Fruit fly (Drosophila melanogaster) whole organism, embryonic: ENCODE measurements around the gene spidey.

Experiments used
- Asciz ChIP-seq: fragments of 200-800 bp; sonication (Bioruptor generic); optimal IDR thresholded peaks from 2 replicates; lab custom pipeline; 2017; ENCODE audit warnings: missing biosample characterization, mild to moderate bottlenecking, missing genetic modification characterization, missing genetic modification reagents
- Atf6 ChIP-seq: fragments of 200-800 bp; sonication (Bioruptor generic); IDR thresholded peaks from 2 replicates; pipeline ENCODE4 v1.3.6; 2022; ENCODE audit warnings: missing biosample characterization, missing genetic modification characterization
- Bteb2 ChIP-seq: fragments of 200-800 bp; sonication (Bioruptor generic); optimal IDR thresholded peaks from 2 replicates; lab custom pipeline; 2016; ENCODE audit warnings: missing biosample characterization, missing genetic modification characterization
- CG10267 ChIP-seq: fragments of 200-800 bp; sonication (Bioruptor generic); optimal IDR thresholded peaks from 2 replicates; lab custom pipeline; 2018; ENCODE audit warnings: missing biosample characterization, mild to moderate bottlenecking, missing genetic modification characterization, moderate library complexity
- CG14860 ChIP-seq: fragments of 200-800 bp; sonication (Bioruptor generic); IDR thresholded peaks from 3 replicates; pipeline ENCODE4 v1.3.6; 2022; ENCODE audit warnings: missing biosample characterization, missing genetic modification characterization; ENCODE audit not compliant: partially characterized antibody
- CG15073 ChIP-seq: fragments of 200-800 bp; sonication (Bioruptor generic); optimal IDR thresholded peaks from 2 replicates; lab custom pipeline; 2016; ENCODE audit warnings: missing biosample characterization, missing genetic modification characterization
- CG15601 ChIP-seq: fragments of 200-800 bp; sonication (Bioruptor generic); optimal IDR thresholded peaks from 3 replicates; lab custom pipeline; 2019; ENCODE audit warnings: missing biosample characterization, mild to moderate bottlenecking, missing genetic modification characterization, moderate library complexity
- CG18011 ChIP-seq: fragments of 200-800 bp; sonication (Bioruptor generic); optimal IDR thresholded peaks from 2 replicates; lab custom pipeline; 2017; ENCODE audit warnings: missing biosample characterization, missing genetic modification characterization, mild to moderate bottlenecking, moderate library complexity, missing genotype
- CG2120 ChIP-seq: fragments of 200-800 bp; sonication (Bioruptor generic); optimal IDR thresholded peaks from 3 replicates; lab custom pipeline; 2016; ENCODE audit warnings: missing biosample characterization, missing genetic modification characterization
- CG2129 ChIP-seq: fragments of 200-800 bp; sonication (Bioruptor generic); IDR thresholded peaks from 2 replicates; pipeline ENCODE4 v1.3.6; 2022; ENCODE audit warnings: missing biosample characterization, missing genetic modification characterization; ENCODE audit not compliant: partially characterized antibody
- CG2712 ChIP-seq: fragments of 200-800 bp; optimal IDR thresholded peaks from 3 replicates; lab custom pipeline; 2019; ENCODE audit warnings: missing biosample characterization, mild to moderate bottlenecking, missing genetic modification characterization, moderate library complexity
- CG31224 ChIP-seq: fragments of 200-800 bp; sonication (Bioruptor generic); IDR thresholded peaks from 2 replicates; pipeline ENCODE4 v1.3.6; 2022; ENCODE audit warnings: missing biosample characterization, missing genetic modification characterization
- CG31441 ChIP-seq: fragments of 200-800 bp; sonication (Bioruptor generic); IDR thresholded peaks from 2 replicates; pipeline ENCODE4 v1.3.6; 2022; ENCODE audit warnings: missing biosample characterization, missing genetic modification characterization
- CG32767 ChIP-seq: fragments of 200-800 bp; sonication (Bioruptor generic); IDR thresholded peaks from 2 replicates; pipeline ENCODE4 v1.3.6; 2022; ENCODE audit warnings: missing biosample characterization, missing genetic modification characterization
- CG32772 ChIP-seq: fragments of 200-800 bp; sonication (Bioruptor generic); IDR thresholded peaks from 2 replicates; pipeline ENCODE4 v1.3.6; 2022; ENCODE audit warnings: missing biosample characterization, missing genetic modification characterization
- CG5180 ChIP-seq: fragments of 200-800 bp; sonication (Bioruptor generic); optimal IDR thresholded peaks from 3 replicates; lab custom pipeline; 2017; ENCODE audit warnings: missing biosample characterization, missing genetic modification characterization, mild to moderate bottlenecking, moderate library complexity, missing genetic modification reagents
- CG7271 ChIP-seq: fragments of 200-800 bp; sonication (Bioruptor generic); optimal IDR thresholded peaks from 2 replicates; lab custom pipeline; 2018; ENCODE audit warnings: missing biosample characterization, mild to moderate bottlenecking, missing genetic modification characterization, moderate library complexity
- CG7372 ChIP-seq: fragments of 200-800 bp; sonication (Bioruptor generic); IDR thresholded peaks from 2 replicates; pipeline ENCODE4 v1.3.6; 2022; ENCODE audit warnings: missing biosample characterization, missing genetic modification characterization
- CG8924 ChIP-seq: fragments of 200-800 bp; optimal IDR thresholded peaks from 3 replicates; lab custom pipeline; 2019; ENCODE audit warnings: missing biosample characterization, mild to moderate bottlenecking, missing genetic modification characterization, moderate library complexity
- CG9437 ChIP-seq: fragments of 200-800 bp; sonication (Bioruptor generic); optimal IDR thresholded peaks from 2 replicates; lab custom pipeline; 2018; ENCODE audit warnings: missing biosample characterization, mild to moderate bottlenecking, missing genetic modification characterization
- CG9817 ChIP-seq: fragments of 200-800 bp; sonication (Bioruptor generic); optimal IDR thresholded peaks from 2 replicates; lab custom pipeline; 2018; ENCODE audit warnings: missing biosample characterization, mild to moderate bottlenecking, missing genetic modification characterization, moderate library complexity
- D19B ChIP-seq: fragments of 200-800 bp; sonication (Bioruptor generic); optimal IDR thresholded peaks from 2 replicates; lab custom pipeline; 2017; ENCODE audit warnings: missing biosample characterization, mild to moderate bottlenecking, missing genetic modification characterization
- ERR ChIP-seq: fragments of 200-800 bp; sonication (Bioruptor generic); optimal IDR thresholded peaks from 2 replicates; lab custom pipeline; 2016; ENCODE audit warnings: missing biosample characterization, missing genetic modification characterization
- HLH4C ChIP-seq: fragments of 200-800 bp; sonication (Bioruptor generic); IDR thresholded peaks from 3 replicates; pipeline ENCODE4 v1.3.6; 2022; ENCODE audit warnings: missing biosample characterization, missing genetic modification characterization; ENCODE audit not compliant: partially characterized antibody
- HLH54F ChIP-seq: fragments of 200-800 bp; sonication (Bioruptor generic); optimal IDR thresholded peaks from 3 replicates; lab custom pipeline; 2016; ENCODE audit warnings: missing biosample characterization, missing genetic modification characterization
- Med ChIP-seq: fragments of 200-800 bp; sonication (Bioruptor generic); peaks from one replicate; lab custom pipeline; 2016; ENCODE audit warnings: missing biosample characterization, missing genetic modification characterization, mild to moderate bottlenecking, inconsistent platforms, moderate library complexity
- Vsx1 ChIP-seq: fragments of 200-800 bp; sonication (Bioruptor generic); optimal IDR thresholded peaks from 2 replicates; lab custom pipeline; 2017; ENCODE audit warnings: missing biosample characterization, mild to moderate bottlenecking, missing genetic modification characterization, missing genetic modification reagents
- abd-A ChIP-seq: fragments of 200-800 bp; sonication (Bioruptor generic); optimal IDR thresholded peaks from 3 replicates; lab custom pipeline; 2019; ENCODE audit warnings: missing biosample characterization, mild to moderate bottlenecking, missing genetic modification characterization, moderate library complexity
- bigmax ChIP-seq: fragments of 200-800 bp; sonication (Bioruptor generic); optimal IDR thresholded peaks from 2 replicates; lab custom pipeline; 2018; ENCODE audit warnings: missing biosample characterization, mild to moderate bottlenecking, missing genetic modification characterization
- br ChIP-seq: fragments of >200 bp; optimal IDR thresholded peaks from 2 replicates; lab custom pipeline; 2017
- cad ChIP-seq: fragments of >200 bp; optimal IDR thresholded peaks from 2 replicates; lab custom pipeline; 2017; ENCODE audit warnings: missing biosample characterization, missing genetic modification characterization
- corto ChIP-seq: fragments of 200-800 bp; sonication (Bioruptor generic); optimal IDR thresholded peaks from 2 replicates; lab custom pipeline; 2016; ENCODE audit warnings: missing biosample characterization, mild to moderate bottlenecking, missing genetic modification characterization, moderate library complexity
- dysf ChIP-seq: fragments of 200-800 bp; sonication (Bioruptor generic); IDR thresholded peaks from 3 replicates; pipeline ENCODE4 v1.3.6; 2022; ENCODE audit warnings: missing biosample characterization, missing genetic modification characterization
- fd96Cb ChIP-seq: fragments of 200-800 bp; sonication (Bioruptor generic); optimal IDR thresholded peaks from 2 replicates; lab custom pipeline; 2018; ENCODE audit warnings: missing biosample characterization, mild to moderate bottlenecking, missing genetic modification characterization, moderate library complexity
- ftz-f1 ChIP-seq: fragments of 200-800 bp; sonication (Bioruptor generic); optimal IDR thresholded peaks from 2 replicates; lab custom pipeline; 2016; ENCODE audit warnings: missing biosample characterization, missing genetic modification characterization
- gem ChIP-seq: fragments of 200-800 bp; sonication (Bioruptor generic); optimal IDR thresholded peaks from 2 replicates; lab custom pipeline; 2019; ENCODE audit warnings: missing biosample characterization, mild to moderate bottlenecking, missing genetic modification characterization, moderate library complexity
- gfzf ChIP-seq: fragments of 200-800 bp; sonication (Bioruptor generic); optimal IDR thresholded peaks from 2 replicates; lab custom pipeline; 2016; ENCODE audit warnings: missing biosample characterization, mild to moderate bottlenecking, missing genetic modification characterization, moderate library complexity
- jing ChIP-seq: fragments of 200-800 bp; sonication (Bioruptor generic); optimal IDR thresholded peaks from 2 replicates; lab custom pipeline; 2018; ENCODE audit warnings: missing biosample characterization, mild to moderate bottlenecking, missing genetic modification characterization
- ken ChIP-seq: fragments of 200-800 bp; sonication (Bioruptor generic); IDR thresholded peaks from 3 replicates; pipeline ENCODE4 v1.3.6; 2022; ENCODE audit warnings: missing biosample characterization, missing genetic modification characterization
- klu ChIP-seq: fragments of 200-800 bp; sonication (Bioruptor generic); IDR thresholded peaks from 2 replicates; pipeline ENCODE4 v1.3.6; 2022; ENCODE audit warnings: missing biosample characterization, missing genetic modification characterization
- lmd ChIP-seq: fragments of 200-800 bp; sonication (Bioruptor generic); IDR thresholded peaks from 2 replicates; pipeline ENCODE4 v1.3.6; 2022; ENCODE audit warnings: missing biosample characterization, missing genetic modification characterization
- oc ChIP-seq: fragments of 200-800 bp; sonication (Bioruptor generic); optimal IDR thresholded peaks from 2 replicates; lab custom pipeline; 2018; ENCODE audit warnings: missing biosample characterization, mild to moderate bottlenecking, missing genetic modification characterization, moderate library complexity
- otp ChIP-seq: fragments of 200-800 bp; sonication (Bioruptor generic); IDR thresholded peaks from 3 replicates; pipeline ENCODE4, ENCODE4 v1.3.6; 2022; ENCODE audit warnings: missing biosample characterization, missing genetic modification characterization
- pros ChIP-seq: fragments of 200-800 bp; sonication (Bioruptor generic); optimal IDR thresholded peaks from 3 replicates; lab custom pipeline; 2019; ENCODE audit warnings: missing biosample characterization, mild to moderate bottlenecking, missing genetic modification characterization, moderate library complexity
- sc ChIP-seq, 3 experiments: fragments of >200 bp in 2 of 3; fragments of 200-800 bp in 1 of 3; sonication (Bioruptor generic) in 1 of 3; optimal IDR thresholded peaks; 2 replicates in 2 of 3; 3 replicates in 1 of 3; lab custom pipeline; 2017; ENCODE audit warnings: mild to moderate bottlenecking in 1 of 3, missing biosample characterization in 1 of 3, missing genetic modification characterization in 1 of 3, missing genetic modification reagents in 1 of 3
- sisA ChIP-seq: fragments of 200-800 bp; sonication (Bioruptor generic); IDR thresholded peaks from 2 replicates; pipeline ENCODE4 v1.3.6; 2022; ENCODE audit warnings: missing biosample characterization, missing genetic modification characterization
- sna ChIP-seq: fragments of 200-800 bp; sonication (Bioruptor generic); IDR thresholded peaks from 2 replicates; pipeline ENCODE4 v1.3.6; 2022; ENCODE audit warnings: missing biosample characterization, missing genetic modification characterization; ENCODE audit not compliant: partially characterized antibody
- tin ChIP-seq: fragments of 200-800 bp; sonication (Bioruptor generic); optimal IDR thresholded peaks from 3 replicates; lab custom pipeline; 2016; ENCODE audit warnings: missing biosample characterization, missing genetic modification characterization
- tll ChIP-seq, 2 experiments: fragments of 200-800 bp in 1 of 2; fragments of >200 bp in 1 of 2; sonication (Bioruptor generic) in 1 of 2; optimal IDR thresholded peaks; 2 replicates each; lab custom pipeline; 2017 to 2019; ENCODE audit warnings: missing biosample characterization in 2 of 2, missing genetic modification characterization in 2 of 2, mild to moderate bottlenecking in 1 of 2, moderate library complexity in 1 of 2
- toy ChIP-seq: fragments of 200-800 bp; sonication (Bioruptor generic); IDR thresholded peaks from 2 replicates; pipeline ENCODE4 v1.3.6; 2022; ENCODE audit warnings: missing biosample characterization, missing genetic modification characterization
- trem ChIP-seq: fragments of 200-800 bp; optimal IDR thresholded peaks from 3 replicates; lab custom pipeline; 2019; ENCODE audit warnings: missing biosample characterization, mild to moderate bottlenecking, missing genetic modification characterization, moderate library complexity

Gene spidey

dm6 chrX:7938482-7938804 is 29.7 kb downstream of the spidey start (continued):
- TF ChIP-seq CG32772 (GFP tag; lab: Robert Waterston, UW): no peak
- no peak for TF ChIP-seq ken (GFP tag; lab: Robert Waterston, UW)
- TF ChIP-seq CG31441: no peak
- TF ChIP-seq abd-A (tag; lab: Kevin White, UChicago): no peak
- no peak for TF ChIP-seq CG31224 (GFP tag; lab: Robert Waterston, UW)
- TF ChIP-seq sisA (GFP tag; lab: Robert Waterston, UW): no peak
- TF ChIP-seq CG18011 (GFP tag; lab: Kevin White, UChicago): no peak
- peak; percentile 14 for TF ChIP-seq CG8924 (tag; lab: Kevin White, UChicago)
- 0 out of 2 replicates have a peak, but pooled peaks have one; percentile 3 for TF ChIP-seq klu (GFP tag; lab: Robert Waterston, UW)
- no peak for TF ChIP-seq trem (tag; lab: Kevin White, UChicago)
- no peak for TF ChIP-seq CG9817
- TF ChIP-seq oc: no peak
- 0 out of 3 replicates have a peak, but pooled peaks have one; percentile 0 for TF ChIP-seq dysf (GFP tag; lab: Robert Waterston, UW)
- no peak for TF ChIP-seq CG15073 (GFP tag; lab: Kevin White, UChicago)
- no peak for TF ChIP-seq otp (GFP tag; lab: Robert Waterston, UW)
- TF ChIP-seq gfzf (GFP tag; lab: Kevin White, UChicago): no peak
- no peak for TF ChIP-seq br (lab: Kevin White, UChicago)
- no peak for TF ChIP-seq Bteb2 (GFP tag; lab: Kevin White, UChicago)
- peak; percentile 25 for TF ChIP-seq pros (GFP tag; lab: Kevin White, UChicago)
- TF ChIP-seq Vsx1 (GFP tag; lab: Kevin White, UChicago): no peak
- TF ChIP-seq tll (GFP tag; optimal IDR thresholded peaks at IDR 0.05; lab: Kevin White, UChicago): no peak
- TF ChIP-seq ERR (GFP tag; lab: Kevin White, UChicago): no peak
- no peak for TF ChIP-seq CG7271
- peak; percentile 63 for TF ChIP-seq CG15601 (tag; lab: Kevin White, UChicago)
- no peak for TF ChIP-seq CG10267 (tag; lab: Kevin White, UChicago)
- TF ChIP-seq jing (GFP tag; lab: Kevin White, UChicago): no peak
- no peak for TF ChIP-seq lmd (GFP tag; lab: Robert Waterston, UW)
- TF ChIP-seq HLH54F: no peak
- TF ChIP-seq CG9437: no peak
- TF ChIP-seq CG7372 (GFP tag; lab: Robert Waterston, UW): no peak
- TF ChIP-seq fd96Cb (tag; lab: Kevin White, UChicago): no peak
- no peak for TF ChIP-seq HLH4C (GFP tag; lab: Robert Waterston, UW)
- no peak for TF ChIP-seq Asciz (GFP tag; lab: Kevin White, UChicago)
- TF ChIP-seq corto (GFP tag; lab: Kevin White, UChicago): no peak
- no peak for TF ChIP-seq bigmax (GFP tag; lab: Kevin White, UChicago)
- no peak for TF ChIP-seq Med (GFP tag; lab: Kevin White, UChicago)
- TF ChIP-seq toy (GFP tag; lab: Robert Waterston, UW): no peak
- TF ChIP-seq cad (GFP tag; lab: Kevin White, UChicago): no peak
- no peak for TF ChIP-seq sna
- peak; percentile 4; the same call in 1 of the 2 replicates for TF ChIP-seq CG32767 (GFP tag; lab: Robert Waterston, UW)
- TF ChIP-seq D19B (GFP tag; lab: Kevin White, UChicago): no peak
- no peak for TF ChIP-seq CG2712
- no peak for TF ChIP-seq tin (GFP tag; lab: Kevin White, UChicago)
- TF ChIP-seq Atf6: no peak
- peak; percentile 27 for TF ChIP-seq CG5180 (GFP tag; lab: Kevin White, UChicago)
- no peak for TF ChIP-seq sc (optimal IDR thresholded peaks at IDR 0.05; lab: Kevin White, UChicago)
- TF ChIP-seq sc (GFP tag; optimal IDR thresholded peaks at IDR 0.05; lab: Kevin White, UChicago): peak; percentile 3
- TF ChIP-seq ftz-f1 (GFP tag; lab: Kevin White, UChicago): no peak
- TF ChIP-seq gem (tag; lab: Kevin White, UChicago): no peak
- no peak for TF ChIP-seq CG2129 (GFP tag; lab: Robert Waterston, UW)
- TF ChIP-seq CG14860 (GFP tag; lab: Robert Waterston, UW): no peak
- TF ChIP-seq CG2120: no peak
